Fruit fly (Drosophila melanogaster) whole organism: ENCODE data around the gene CG32708.
A peak's percentile ranks its signal among the peaks of the same experiment; 100 is the strongest.

Experiments
- CG8478 ChIP-seq: fragments of >200 bp; optimal IDR thresholded peaks from 2 replicates; lab custom pipeline; 2018; ENCODE audit warnings: inconsistent platforms
- Dll ChIP-seq: fragments of >200 bp; optimal IDR thresholded peaks from 2 replicates; lab custom pipeline; 2017
- EcR ChIP-seq, 2 experiments: fragments of >200 bp; optimal IDR thresholded peaks; 2 replicates each; lab custom pipeline; 2017; ENCODE audit warnings: missing biosample characterization in 2 of 2, missing genetic modification characterization in 2 of 2, missing genetic modification reagents in 2 of 2
- pan ChIP-seq: fragments of >200 bp; optimal IDR thresholded peaks from 2 replicates; lab custom pipeline; 2017
- psq ChIP-seq: fragments of >200 bp; optimal IDR thresholded peaks from 2 replicates; lab custom pipeline; 2017
- usp ChIP-seq: fragments of >200 bp; optimal IDR thresholded peaks from 2 replicates; lab custom pipeline; 2017; ENCODE audit warnings: missing biosample characterization, missing genetic modification characterization, mixed read lengths

CG32708 gene

dm6 chrX:9085726-9086125, at the start of gene CG32708:
TSS of gene CG32708 (plus strand) at chrX:9085932.
- TF ChIP-seq pan (lab: Kevin White, UChicago): no peak
- TF ChIP-seq EcR (GFP tag; optimal IDR thresholded peaks at IDR 0.05; lab: Kevin White, UChicago): no peak
- no peak for TF ChIP-seq Dll (lab: Kevin White, UChicago)
- TF ChIP-seq usp (GFP tag; lab: Kevin White, UChicago): no peak
- TF ChIP-seq psq (lab: Kevin White, UChicago): no peak
- no peak for TF ChIP-seq CG8478 (lab: Kevin White, UChicago)

DNA sequence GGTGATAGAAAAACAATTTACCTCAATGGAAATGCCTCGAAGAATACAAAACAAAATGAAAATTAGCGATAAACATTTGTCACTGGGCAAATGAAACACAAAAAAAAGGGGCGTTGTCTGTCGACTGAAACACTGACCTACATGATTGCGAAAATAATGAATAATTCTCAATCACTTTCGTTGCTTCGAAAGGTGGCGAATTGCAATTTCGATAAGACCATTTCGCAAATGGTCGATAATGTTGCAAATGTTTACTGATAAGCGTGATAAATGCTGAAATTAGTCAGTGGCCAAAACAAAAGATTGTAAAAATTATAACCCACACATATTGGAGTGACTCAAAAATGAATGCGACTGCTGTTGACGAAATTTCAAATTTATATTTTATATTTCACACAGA, 49.6 kb upstream of the CG32708 start:
- TF ChIP-seq Dll (lab: Kevin White, UChicago): no peak
- no peak for TF ChIP-seq pan (lab: Kevin White, UChicago)
- no peak for TF ChIP-seq CG8478 (lab: Kevin White, UChicago)
- no peak for TF ChIP-seq usp (GFP tag; lab: Kevin White, UChicago)
- TF ChIP-seq EcR (GFP tag; optimal IDR thresholded peaks at IDR 0.05; lab: Kevin White, UChicago): no peak
- TF ChIP-seq psq (lab: Kevin White, UChicago): no peak

- no peak for TF ChIP-seq pan (lab: Kevin White, UChicago)
- TF ChIP-seq CG8478 (lab: Kevin White, UChicago): no peak
- no peak for TF ChIP-seq EcR (GFP tag; optimal IDR thresholded peaks at IDR 0.05; lab: Kevin White, UChicago)
- no peak for TF ChIP-seq psq (lab: Kevin White, UChicago)
- no peak for TF ChIP-seq Dll (lab: Kevin White, UChicago)
- no peak for TF ChIP-seq usp (GFP tag; lab: Kevin White, UChicago)
Measured at dm6 chrX:9038778-9039177, 47.0 kb upstream of the CG32708 start.

DNA sequence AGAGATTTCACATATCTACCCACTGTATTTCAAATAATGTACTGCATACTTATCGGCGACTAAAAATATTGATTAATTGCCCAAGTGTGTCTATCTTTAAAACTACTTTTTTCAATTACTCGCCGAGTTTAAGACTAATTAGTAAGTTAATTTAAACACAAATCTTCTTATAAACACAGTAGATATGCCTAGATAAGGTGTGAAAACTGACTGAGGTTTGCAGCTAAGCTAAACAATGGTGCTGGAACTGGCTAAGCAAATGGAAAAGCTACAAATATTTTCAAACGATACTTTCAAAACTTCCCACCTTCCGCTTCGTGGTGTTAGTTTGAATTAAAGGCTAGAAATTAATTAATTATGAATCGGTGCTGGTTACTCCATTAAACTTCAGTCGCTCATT, 44.9 kb upstream of the CG32708 start:
- TF ChIP-seq usp (GFP tag; lab: Kevin White, UChicago) (no peak), CG8478 (lab: Kevin White, UChicago) (no peak), psq (lab: Kevin White, UChicago) (no peak), EcR (GFP tag; optimal IDR thresholded peaks at IDR 0.05; lab: Kevin White, UChicago) (no peak), pan (lab: Kevin White, UChicago) (no peak), Dll (lab: Kevin White, UChicago) (no peak)

- no peak for TF ChIP-seq psq (lab: Kevin White, UChicago)
- TF ChIP-seq usp (GFP tag; lab: Kevin White, UChicago): no peak
- TF ChIP-seq EcR (GFP tag; optimal IDR thresholded peaks at IDR 0.05; lab: Kevin White, UChicago): no peak
- TF ChIP-seq CG8478 (lab: Kevin White, UChicago): no peak
- no peak for TF ChIP-seq Dll (lab: Kevin White, UChicago)
- TF ChIP-seq pan (lab: Kevin White, UChicago): no peak
Measured at dm6 chrX:9041789-9042456, 43.8 kb upstream of the CG32708 start.

DNA sequence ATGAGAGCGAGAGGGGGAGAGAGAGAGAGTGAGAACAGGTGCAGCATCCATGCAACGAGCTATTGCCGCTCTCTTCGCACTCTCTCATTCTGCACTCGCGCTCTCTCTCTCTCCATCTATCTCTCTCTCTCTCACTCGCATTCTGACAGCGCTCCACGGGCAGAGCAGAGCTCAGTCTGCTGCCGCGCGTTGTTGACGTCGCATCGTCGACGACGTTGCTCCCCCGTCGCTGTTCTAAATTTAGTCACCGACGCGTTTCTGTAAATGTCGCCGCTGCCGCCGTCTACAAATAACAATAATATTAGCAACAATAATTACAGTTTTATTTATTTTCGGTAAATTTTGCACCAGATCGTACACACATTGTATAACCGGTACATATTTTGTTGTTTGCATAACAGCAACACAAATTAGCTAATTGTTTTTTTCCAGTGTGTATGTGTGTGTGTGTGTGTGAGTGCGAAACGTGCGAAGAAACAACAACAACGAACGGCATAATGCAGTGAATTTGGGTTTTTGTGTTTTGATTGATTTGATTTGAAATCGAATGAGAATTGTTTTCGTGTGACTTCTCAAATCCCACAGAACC, 43.2 kb upstream of the CG32708 start:
- no peak for TF ChIP-seq pan (lab: Kevin White, UChicago)
- no peak for TF ChIP-seq EcR (GFP tag; optimal IDR thresholded peaks at IDR 0.05; lab: Kevin White, UChicago)
- TF ChIP-seq CG8478 (lab: Kevin White, UChicago): peak; percentile 84
- TF ChIP-seq Dll (lab: Kevin White, UChicago): peak; percentile 88

DNA sequence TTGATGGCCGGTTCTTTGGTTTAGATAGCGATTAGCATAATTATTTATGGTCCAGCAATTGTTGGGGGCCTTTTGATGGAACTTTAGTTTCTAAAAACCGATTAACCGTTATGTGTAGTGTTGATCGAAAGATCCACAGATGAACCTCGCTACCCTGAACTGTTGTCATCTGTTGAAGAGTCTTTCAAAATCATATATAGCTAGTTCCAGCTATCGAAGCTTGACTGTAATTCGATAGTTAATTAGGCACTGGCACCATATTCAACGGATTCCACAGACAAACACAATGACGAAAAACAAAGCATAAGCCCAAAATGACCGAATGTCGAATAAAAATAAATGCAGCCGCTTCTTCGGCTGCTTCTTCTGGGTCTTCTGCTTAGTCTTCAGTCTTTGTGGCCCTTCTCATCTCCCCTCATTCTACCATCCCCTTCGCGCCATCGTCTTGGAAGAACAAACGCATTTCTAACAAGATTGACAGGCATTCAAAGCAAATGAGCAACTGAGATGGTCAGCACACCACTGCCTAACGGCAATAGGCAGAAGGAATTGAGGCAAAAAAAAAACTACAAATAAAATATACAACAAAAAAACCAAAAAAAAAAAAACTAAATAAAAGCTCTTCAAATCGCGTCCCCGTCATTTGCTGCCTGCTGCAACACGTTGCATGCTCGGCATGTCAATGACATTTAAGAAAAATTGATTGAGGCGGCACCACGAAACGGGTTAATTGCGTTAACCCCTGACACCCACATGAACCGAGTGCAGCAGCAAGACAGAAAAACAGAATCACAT, 41.8 kb upstream of the CG32708 start:
- TF ChIP-seq Dll (lab: Kevin White, UChicago): no peak
- TF ChIP-seq psq (lab: Kevin White, UChicago): no peak
- no peak for TF ChIP-seq usp (GFP tag; lab: Kevin White, UChicago)
- no peak for TF ChIP-seq CG8478 (lab: Kevin White, UChicago)
- no peak for TF ChIP-seq EcR (GFP tag; optimal IDR thresholded peaks at IDR 0.05; lab: Kevin White, UChicago)
- TF ChIP-seq pan (lab: Kevin White, UChicago): no peak

- TF ChIP-seq CG8478 (lab: Kevin White, UChicago): no peak
- TF ChIP-seq EcR (GFP tag; optimal IDR thresholded peaks at IDR 0.05; lab: Kevin White, UChicago): no peak
- no peak for TF ChIP-seq psq (lab: Kevin White, UChicago)
- no peak for TF ChIP-seq Dll (lab: Kevin White, UChicago)
- no peak for TF ChIP-seq usp (GFP tag; lab: Kevin White, UChicago)
- no peak for TF ChIP-seq pan (lab: Kevin White, UChicago)
Measured at dm6 chrX:9044857-9045256, 40.9 kb upstream of the CG32708 start.

- TF ChIP-seq usp (GFP tag; lab: Kevin White, UChicago) (no peak), CG8478 (lab: Kevin White, UChicago) (no peak), EcR (GFP tag; optimal IDR thresholded peaks at IDR 0.05; lab: Kevin White, UChicago) (no peak), psq (lab: Kevin White, UChicago) (no peak), pan (lab: Kevin White, UChicago) (no peak), Dll (lab: Kevin White, UChicago) (no peak)
Measured at dm6 chrX:9046383-9046941, 39.3 kb upstream of the CG32708 start.

dm6 chrX:9046986-9047385, 38.7 kb upstream of the CG32708 start:
- no peak for TF ChIP-seq EcR (GFP tag; optimal IDR thresholded peaks at IDR 0.05; lab: Kevin White, UChicago)
- no peak for TF ChIP-seq usp (GFP tag; lab: Kevin White, UChicago)
- TF ChIP-seq psq (lab: Kevin White, UChicago): no peak
- no peak for TF ChIP-seq CG8478 (lab: Kevin White, UChicago)
